Worm (Caenorhabditis elegans) whole organism, early embryonic: ENCODE data around the gene F39D8.3.

Source experiments
- B0310.2 ChIP-seq: sonication (generic microtip); optimal IDR thresholded peaks from 2 replicates; lab custom pipeline; 2016; ENCODE audit warnings: mild to moderate bottlenecking, missing genetic modification characterization, missing compliant biosample characterization
- F13C5.2 ChIP-seq: sonication (generic microtip); optimal IDR thresholded peaks from 2 replicates; lab custom pipeline; 2017; ENCODE audit warnings: mild to moderate bottlenecking, missing genetic modification characterization, inconsistent platforms, missing compliant biosample characterization
- aly-1 ChIP-seq: sonication (generic microtip); optimal IDR thresholded peaks from 2 replicates; lab custom pipeline; 2016; ENCODE audit warnings: missing genetic modification characterization, missing compliant biosample characterization
- ama-1 ChIP-seq: fragments of 150-350 bp; optimal IDR thresholded peaks from 2 replicates; lab custom pipeline; 2014
- ceh-13 ChIP-seq: fragments of 200-800 bp; sonication (Bioruptor generic); optimal IDR thresholded peaks from 2 replicates; lab custom pipeline; 2018; ENCODE audit warnings: mild to moderate bottlenecking, missing genetic modification characterization, missing compliant biosample characterization
- ceh-36 ChIP-seq: sonication (generic microtip); optimal IDR thresholded peaks from 2 replicates; lab custom pipeline; 2016; ENCODE audit warnings: missing genetic modification characterization, inconsistent platforms, missing compliant biosample characterization
- ets-7 ChIP-seq: sonication (generic microtip); optimal IDR thresholded peaks from 2 replicates; lab custom pipeline; 2016; ENCODE audit warnings: missing genotype, missing genetic modification characterization, missing compliant biosample characterization
- flt-1 ChIP-seq: fragments of 200-800 bp; sonication (Bioruptor generic); IDR thresholded peaks from 2 replicates; pipeline ENCODE4 v1.3.6; 2022; ENCODE audit warnings: missing genetic modification characterization, missing compliant biosample characterization
- hmbx-1 ChIP-seq: sonication (generic microtip); optimal IDR thresholded peaks from 2 replicates; lab custom pipeline; 2016; ENCODE audit warnings: mild to moderate bottlenecking, missing genetic modification characterization, missing compliant biosample characterization
- hmg-4 ChIP-seq: fragments of 200-800 bp; sonication (Bioruptor generic); optimal IDR thresholded peaks from 2 replicates; lab custom pipeline; 2018; ENCODE audit warnings: mild to moderate bottlenecking, missing genetic modification characterization, missing compliant biosample characterization
- hnd-1 ChIP-seq: sonication (generic microtip); optimal IDR thresholded peaks from 2 replicates; lab custom pipeline; 2016; ENCODE audit warnings: missing genetic modification characterization, missing compliant biosample characterization
- pes-1 ChIP-seq: fragments of 200-800 bp; sonication (Bioruptor generic); IDR thresholded peaks from 2 replicates; pipeline ENCODE4 v1.3.6; 2022; ENCODE audit warnings: missing genetic modification reagents, missing genetic modification characterization, missing compliant biosample characterization
- scrt-1 ChIP-seq: fragments of 200-800 bp; sonication (Bioruptor generic); IDR thresholded peaks from 2 replicates; pipeline ENCODE4 v1.3.6; 2022; ENCODE audit warnings: missing genetic modification characterization, missing compliant biosample characterization
- sea-1 ChIP-seq: fragments of 200-800 bp; sonication (Bioruptor generic); conservative IDR thresholded peaks from 2 replicates; pipeline ENCODE4 v1.3.6; 2022; ENCODE audit warnings: missing genetic modification characterization, missing compliant biosample characterization
- tbx-11 ChIP-seq: fragments of 200-800 bp; sonication (Bioruptor generic); IDR thresholded peaks from 2 replicates; pipeline ENCODE4 v1.3.6; 2022; ENCODE audit warnings: missing genetic modification characterization, missing compliant biosample characterization
- tbx-37 ChIP-seq: fragments of 200-800 bp; sonication (Bioruptor generic); conservative IDR thresholded peaks from 2 replicates; pipeline ENCODE4 v1.3.6; 2022; ENCODE audit warnings: missing genetic modification reagents, missing genetic modification characterization, missing compliant biosample characterization
- tra-4 ChIP-seq: sonication (generic microtip); optimal IDR thresholded peaks from 2 replicates; lab custom pipeline; 2017; ENCODE audit warnings: missing genetic modification characterization, missing compliant biosample characterization

The F39D8.3 gene

DNA sequence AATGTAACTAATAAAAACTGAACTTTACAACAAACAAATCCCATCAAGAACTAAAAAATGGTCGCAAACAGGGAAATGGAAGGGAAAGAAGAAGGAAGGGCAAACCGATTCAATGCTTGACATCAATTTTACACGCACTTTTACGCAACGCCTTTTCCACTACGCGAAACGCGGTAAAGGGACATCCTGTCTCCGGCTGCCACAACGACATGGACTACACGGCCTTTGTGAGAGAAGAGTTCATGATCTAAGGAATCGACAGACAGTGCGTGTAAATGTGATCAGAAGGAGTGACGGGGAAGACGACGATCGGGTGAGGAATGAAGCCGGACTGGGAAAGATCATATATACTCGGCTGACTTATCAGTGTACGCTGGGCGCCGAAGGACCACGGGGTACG is 40.3 kb upstream of the F39D8.3 start:
- TF ChIP-seq aly-1 (tag; lab: Kevin White, UChicago) (peak; percentile 14), flt-1 (GFP tag; lab: Robert Waterston, UW) (no peak)

DNA sequence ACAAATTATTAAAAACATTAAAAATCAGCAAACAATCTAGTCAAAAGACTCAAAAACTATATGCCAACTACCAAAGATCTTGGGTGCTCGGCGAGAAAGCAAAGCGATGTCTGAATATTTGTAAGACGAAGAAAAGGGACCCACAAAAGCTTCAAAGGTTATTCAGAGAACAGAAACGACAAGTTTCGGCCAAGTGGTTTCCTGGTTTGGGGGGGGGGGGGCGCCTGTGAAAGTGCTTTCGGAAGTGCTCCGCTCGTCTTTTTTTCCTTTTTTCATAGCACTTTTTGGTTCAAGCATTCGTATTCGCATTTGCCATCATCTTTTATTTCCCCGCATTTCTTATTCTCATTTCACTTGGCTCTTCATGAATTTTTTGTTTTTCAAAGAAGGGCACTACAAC is 39.3 kb upstream of the F39D8.3 start:
- no peak for TF ChIP-seq ceh-13
- no peak for TF ChIP-seq ets-7 (tag; lab: Kevin White, UChicago)
- no peak for TF ChIP-seq B0310.2
- no peak for TF ChIP-seq tbx-37 (GFP tag; lab: Robert Waterston, UW)
- TF ChIP-seq hnd-1 (tag; lab: Kevin White, UChicago): no peak
- no peak for TF ChIP-seq tbx-11 (GFP tag; lab: Robert Waterston, UW)
- TF ChIP-seq hmg-4 (GFP tag; lab: Kevin White, UChicago): no peak
- no peak for TF ChIP-seq flt-1 (GFP tag; lab: Robert Waterston, UW)

DNA sequence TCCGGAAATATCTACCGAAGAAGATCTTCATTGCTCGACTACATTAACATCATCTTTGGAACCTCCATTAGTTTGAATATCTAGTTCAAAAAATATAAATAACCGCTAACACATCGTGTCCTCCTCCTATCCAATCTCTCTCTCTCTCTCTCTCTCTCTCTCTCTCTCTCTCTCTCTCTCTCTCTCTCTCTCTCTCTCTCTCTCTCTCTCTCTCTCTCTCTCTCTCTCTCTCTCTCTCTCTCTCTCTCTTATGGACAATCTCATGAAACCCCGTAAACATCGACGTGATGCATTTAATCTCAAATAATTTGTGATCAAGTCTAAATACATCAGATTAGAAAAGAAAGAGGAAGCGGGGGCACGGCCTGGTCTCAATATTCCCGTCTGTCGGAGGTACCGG is 38.5 kb upstream of the F39D8.3 start:
- TF ChIP-seq ceh-36 (tag; lab: Kevin White, UChicago) (no peak), ceh-13 (no peak), aly-1 (tag; lab: Kevin White, UChicago) (no peak), scrt-1 (GFP tag; lab: Robert Waterston, UW) (no peak), pes-1 (GFP tag; lab: Robert Waterston, UW) (no peak), ets-7 (tag; lab: Kevin White, UChicago) (no peak), sea-1 (GFP tag; lab: Robert Waterston, UW) (no peak), ama-1 (lab: Kevin White, UChicago) (no peak), hnd-1 (tag; lab: Kevin White, UChicago) (no peak), hmg-4 (GFP tag; lab: Kevin White, UChicago) (no peak), tbx-11 (GFP tag; lab: Robert Waterston, UW) (no peak), tbx-37 (GFP tag; lab: Robert Waterston, UW) (no peak), B0310.2 (no peak), tra-4 (no peak), flt-1 (GFP tag; lab: Robert Waterston, UW) (no peak), F13C5.2 (tag; lab: Kevin White, UChicago) (no peak), hmbx-1 (tag; lab: Kevin White, UChicago) (no peak)

DNA sequence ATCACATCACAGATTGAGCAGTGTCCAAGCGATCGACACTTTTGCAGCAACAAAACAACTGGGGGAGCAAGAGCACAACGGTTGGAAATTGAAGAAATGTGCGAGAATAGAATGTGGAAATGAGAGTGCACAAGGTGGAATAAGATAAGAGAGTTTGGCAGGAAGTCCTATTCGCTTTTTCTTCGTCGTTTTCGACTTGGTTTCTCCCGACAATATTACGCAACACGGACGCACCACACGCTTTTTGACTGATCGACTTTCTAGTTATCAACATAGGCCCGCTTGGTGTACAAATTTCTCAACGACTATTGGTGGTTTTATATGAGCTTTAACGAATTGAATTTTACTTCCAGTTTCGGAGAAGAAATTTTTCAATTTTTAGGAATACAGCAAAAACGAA is 37.9 kb upstream of the F39D8.3 start:
- TF ChIP-seq ceh-36 (tag; lab: Kevin White, UChicago) (no peak), flt-1 (GFP tag; lab: Robert Waterston, UW) (no peak), hnd-1 (tag; lab: Kevin White, UChicago) (no peak), sea-1 (GFP tag; lab: Robert Waterston, UW) (no peak), aly-1 (tag; lab: Kevin White, UChicago) (no peak), ama-1 (lab: Kevin White, UChicago) (no peak), hmg-4 (GFP tag; lab: Kevin White, UChicago) (no peak), F13C5.2 (tag; lab: Kevin White, UChicago) (no peak), scrt-1 (GFP tag; lab: Robert Waterston, UW) (no peak), tbx-37 (GFP tag; lab: Robert Waterston, UW) (no peak), B0310.2 (no peak), ets-7 (tag; lab: Kevin White, UChicago) (no peak), pes-1 (GFP tag; lab: Robert Waterston, UW) (no peak), ceh-13 (no peak), tra-4 (no peak), tbx-11 (GFP tag; lab: Robert Waterston, UW) (no peak), hmbx-1 (tag; lab: Kevin White, UChicago) (no peak)

DNA sequence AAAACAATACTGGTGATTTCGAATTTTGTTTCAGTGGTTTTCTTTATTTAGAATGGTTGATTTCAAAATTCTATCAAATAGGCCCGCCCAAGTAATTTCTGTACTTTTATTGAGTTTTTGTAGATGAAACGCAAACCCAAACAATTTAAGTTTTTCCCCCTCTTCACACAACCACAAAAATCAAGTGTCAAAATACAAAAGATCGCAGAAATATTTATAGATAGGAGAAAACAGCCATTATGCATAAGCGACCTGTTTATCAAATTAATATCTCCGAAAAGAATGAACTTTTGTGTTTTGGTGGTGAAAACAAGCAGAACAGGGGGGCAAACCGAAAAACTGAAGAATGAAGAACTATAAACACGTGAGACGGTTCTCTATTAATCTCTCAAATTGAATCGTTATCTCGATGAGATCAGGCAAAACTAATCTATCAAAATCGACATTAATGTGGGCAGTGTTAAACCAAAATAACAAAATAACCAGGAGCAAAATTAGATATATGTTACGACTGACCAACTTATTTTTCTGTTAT is 36.6 kb upstream of the F39D8.3 start:
- no peak for TF ChIP-seq tra-4
- TF ChIP-seq B0310.2: no peak
- no peak for TF ChIP-seq scrt-1 (GFP tag; lab: Robert Waterston, UW)

DNA sequence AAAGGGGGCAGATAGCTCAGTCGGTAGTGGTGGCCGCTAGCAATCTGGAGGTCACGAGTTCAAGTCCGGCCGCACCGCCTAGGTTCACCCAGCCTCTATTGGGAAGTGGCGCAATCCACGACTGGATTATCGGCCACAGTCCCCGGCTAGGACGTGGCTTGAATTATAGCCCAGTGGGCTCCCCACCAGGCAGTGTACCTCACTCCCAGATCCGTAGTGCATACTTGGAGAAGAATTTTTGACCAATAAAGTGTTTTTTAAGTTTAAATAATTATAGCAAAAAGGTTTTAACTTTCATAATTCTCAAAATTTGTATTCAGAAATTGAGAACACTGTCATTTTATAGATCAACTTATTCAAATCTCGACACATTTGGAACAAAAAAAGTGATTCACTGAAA is 35.4 kb upstream of the F39D8.3 start:
- TF ChIP-seq F13C5.2 (tag; lab: Kevin White, UChicago): no peak
- no peak for TF ChIP-seq ceh-36 (tag; lab: Kevin White, UChicago)
- TF ChIP-seq hmbx-1 (tag; lab: Kevin White, UChicago): no peak
- TF ChIP-seq ets-7 (tag; lab: Kevin White, UChicago): no peak
- no peak for TF ChIP-seq tra-4
- no peak for TF ChIP-seq tbx-11 (GFP tag; lab: Robert Waterston, UW)
- TF ChIP-seq ama-1 (lab: Kevin White, UChicago): no peak
- no peak for TF ChIP-seq aly-1 (tag; lab: Kevin White, UChicago)

DNA sequence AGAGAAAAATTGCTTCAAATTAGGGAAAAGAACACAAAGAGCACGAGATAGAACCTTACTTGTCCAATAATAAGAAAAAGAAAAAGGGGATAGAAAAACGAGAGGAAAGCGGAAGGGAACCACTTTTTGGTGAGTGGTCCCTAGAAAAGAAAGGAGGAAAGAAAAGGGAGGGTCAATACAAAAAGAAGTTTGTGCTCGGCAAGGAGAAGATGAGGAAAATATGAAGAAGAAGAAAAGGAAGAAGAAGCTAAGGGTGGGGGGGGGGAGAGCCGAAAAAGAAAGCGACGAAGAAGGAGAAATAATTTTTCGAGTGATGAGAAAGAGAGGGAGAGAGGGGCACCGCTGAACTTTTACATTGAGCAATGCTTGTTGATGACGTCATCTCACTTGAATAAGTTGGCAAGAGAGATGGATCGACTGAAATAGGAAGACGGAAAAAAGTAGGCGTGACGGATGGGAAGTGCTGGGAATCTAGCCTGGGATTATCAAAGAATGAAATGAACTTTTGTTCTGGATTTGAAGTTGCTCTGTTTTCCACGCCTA is 34.9 kb upstream of the F39D8.3 start:
- TF ChIP-seq flt-1 (GFP tag; lab: Robert Waterston, UW) (no peak), sea-1 (GFP tag; lab: Robert Waterston, UW) (no peak), ceh-13 (no peak), ceh-36 (tag; lab: Kevin White, UChicago) (no peak), F13C5.2 (tag; lab: Kevin White, UChicago) (no peak), ama-1 (lab: Kevin White, UChicago) (no peak), aly-1 (tag; lab: Kevin White, UChicago) (no peak), B0310.2 (no peak), tra-4 (no peak), ets-7 (tag; lab: Kevin White, UChicago) (no peak), pes-1 (GFP tag; lab: Robert Waterston, UW) (no peak), hnd-1 (tag; lab: Kevin White, UChicago) (no peak), hmg-4 (GFP tag; lab: Kevin White, UChicago) (no peak), tbx-37 (GFP tag; lab: Robert Waterston, UW) (no peak)
